Fruit fly (Drosophila melanogaster) whole organism: ENCODE results near the gene CG4596.

Source experiments
- CG8478 ChIP-seq: fragments of >200 bp; optimal IDR thresholded peaks from 2 replicates; lab custom pipeline; 2018; ENCODE audit warnings: inconsistent platforms
- Dll ChIP-seq: fragments of >200 bp; optimal IDR thresholded peaks from 2 replicates; lab custom pipeline; 2017
- EcR ChIP-seq, 2 experiments: fragments of >200 bp; optimal IDR thresholded peaks; 2 replicates each; lab custom pipeline; 2017; ENCODE audit warnings: missing biosample characterization in 2 of 2, missing genetic modification characterization in 2 of 2, missing genetic modification reagents in 2 of 2
- pan ChIP-seq: fragments of >200 bp; optimal IDR thresholded peaks from 2 replicates; lab custom pipeline; 2017
- psq ChIP-seq: fragments of >200 bp; optimal IDR thresholded peaks from 2 replicates; lab custom pipeline; 2017
- usp ChIP-seq: fragments of >200 bp; optimal IDR thresholded peaks from 2 replicates; lab custom pipeline; 2017; ENCODE audit warnings: missing biosample characterization, missing genetic modification characterization, mixed read lengths

Gene CG4596

dm6 chr3R:10872820-10873219 is at the start of gene CG4596:
CG4596 (plus strand) TSS chr3R:10873038.
- TF ChIP-seq usp (GFP tag; lab: Kevin White, UChicago) (no peak), EcR (GFP tag; optimal IDR thresholded peaks at IDR 0.05; lab: Kevin White, UChicago) (no peak), Dll (lab: Kevin White, UChicago) (no peak), CG8478 (lab: Kevin White, UChicago) (no peak), psq (no peak), pan (lab: Kevin White, UChicago) (no peak)

- TF ChIP-seq psq (no peak), Dll (lab: Kevin White, UChicago) (peak; percentile 84)
Observed at dm6 chr3R:10826796-10827524, 45.9 kb upstream of the CG4596 start, which contains the start of gene Cad86C. Cad86C (plus strand) TSS chr3R:10827079.

dm6 chr3R:10828688-10829087 is 44.1 kb upstream of the CG4596 start:
- TF ChIP-seq pan (lab: Kevin White, UChicago) (no peak), usp (GFP tag; lab: Kevin White, UChicago) (no peak), EcR (GFP tag; optimal IDR thresholded peaks at IDR 0.05; lab: Kevin White, UChicago) (no peak), CG8478 (lab: Kevin White, UChicago) (no peak), psq (no peak), Dll (lab: Kevin White, UChicago) (no peak)

dm6 chr3R:10829746-10830145 is 43.1 kb upstream of the CG4596 start:
- no peak for TF ChIP-seq Dll (lab: Kevin White, UChicago)
- TF ChIP-seq CG8478 (lab: Kevin White, UChicago) = no peak
- TF ChIP-seq pan (lab: Kevin White, UChicago) = no peak
- no peak for TF ChIP-seq usp (GFP tag; lab: Kevin White, UChicago)
- TF ChIP-seq EcR (GFP tag; optimal IDR thresholded peaks at IDR 0.05; lab: Kevin White, UChicago) = no peak
- TF ChIP-seq psq = no peak

dm6 chr3R:10832526-10833165 is 40.2 kb upstream of the CG4596 start:
- TF ChIP-seq usp (GFP tag; lab: Kevin White, UChicago) = no peak
- no peak for TF ChIP-seq CG8478 (lab: Kevin White, UChicago)
- TF ChIP-seq EcR (GFP tag; optimal IDR thresholded peaks at IDR 0.05; lab: Kevin White, UChicago) = no peak
- no peak for TF ChIP-seq Dll (lab: Kevin White, UChicago)
- TF ChIP-seq psq = no peak
- no peak for TF ChIP-seq pan (lab: Kevin White, UChicago)

dm6 chr3R:10834893-10835292 is 37.9 kb upstream of the CG4596 start:
- TF ChIP-seq Dll (lab: Kevin White, UChicago) (no peak), usp (GFP tag; lab: Kevin White, UChicago) (no peak), CG8478 (lab: Kevin White, UChicago) (no peak), EcR (GFP tag; optimal IDR thresholded peaks at IDR 0.05; lab: Kevin White, UChicago) (no peak), pan (lab: Kevin White, UChicago) (no peak), psq (no peak)

dm6 chr3R:10836924-10837323 is 35.9 kb upstream of the CG4596 start:
- TF ChIP-seq psq = no peak
- no peak for TF ChIP-seq pan (lab: Kevin White, UChicago)
- TF ChIP-seq CG8478 (lab: Kevin White, UChicago) = no peak

dm6 chr3R:10842422-10842821 is 30.4 kb upstream of the CG4596 start:
- TF ChIP-seq usp (GFP tag; lab: Kevin White, UChicago) (no peak), psq (no peak), CG8478 (lab: Kevin White, UChicago) (no peak), pan (lab: Kevin White, UChicago) (no peak), EcR (GFP tag; optimal IDR thresholded peaks at IDR 0.05; lab: Kevin White, UChicago) (no peak), Dll (lab: Kevin White, UChicago) (no peak)

- no peak for TF ChIP-seq pan (lab: Kevin White, UChicago)
- no peak for TF ChIP-seq psq
- TF ChIP-seq usp (GFP tag; lab: Kevin White, UChicago) = no peak
- TF ChIP-seq CG8478 (lab: Kevin White, UChicago) = no peak
- no peak for TF ChIP-seq Dll (lab: Kevin White, UChicago)
- TF ChIP-seq EcR (GFP tag; optimal IDR thresholded peaks at IDR 0.05; lab: Kevin White, UChicago) = no peak
Observed at dm6 chr3R:10849515-10849973, 23.3 kb upstream of the CG4596 start, which contains the start of gene CG42394. CG42394 (plus strand) TSS chr3R:10849825.

- no peak for TF ChIP-seq usp (GFP tag; lab: Kevin White, UChicago)
- peak; percentile 44 for TF ChIP-seq pan (lab: Kevin White, UChicago)
Observed at dm6 chr3R:10850636-10851035, 22.2 kb upstream of the CG4596 start.

- no peak for TF ChIP-seq pan (lab: Kevin White, UChicago)
- TF ChIP-seq EcR (GFP tag; optimal IDR thresholded peaks at IDR 0.05; lab: Kevin White, UChicago) = no peak
- TF ChIP-seq usp (GFP tag; lab: Kevin White, UChicago) = no peak
- no peak for TF ChIP-seq CG8478 (lab: Kevin White, UChicago)
- no peak for TF ChIP-seq Dll (lab: Kevin White, UChicago)
- TF ChIP-seq psq = no peak
Observed at dm6 chr3R:10852232-10852774, 20.5 kb upstream of the CG4596 start, which contains the start of gene CG4565. CG4565 (plus strand) TSS chr3R:10852724.
